Fruit fly (Drosophila melanogaster) whole organism, embryonic: ENCODE measurements around the gene CG13720.

Source experiments
- Antp ChIP-seq: fragments of 200-800 bp; sonication (Bioruptor generic); optimal IDR thresholded peaks from 3 replicates; lab custom pipeline; 2016; ENCODE audit warnings: missing biosample characterization, missing genetic modification characterization
- B-H2 ChIP-seq: fragments of 200-800 bp; sonication (Bioruptor generic); optimal IDR thresholded peaks from 2 replicates; lab custom pipeline; 2018; ENCODE audit warnings: missing biosample characterization, mild to moderate bottlenecking, missing genetic modification characterization
- CG10267 ChIP-seq: fragments of 200-800 bp; sonication (Bioruptor generic); optimal IDR thresholded peaks from 2 replicates; lab custom pipeline; 2018; ENCODE audit warnings: missing biosample characterization, mild to moderate bottlenecking, missing genetic modification characterization, moderate library complexity
- CG10274 ChIP-seq: fragments of 200-800 bp; sonication (Bioruptor generic); optimal IDR thresholded peaks from 3 replicates; lab custom pipeline; 2017; ENCODE audit warnings: missing biosample characterization, mild to moderate bottlenecking, missing genetic modification characterization
- CG11456 ChIP-seq: fragments of 200-800 bp; sonication (Bioruptor generic); IDR thresholded peaks from 3 replicates; pipeline ENCODE4 v1.3.6; 2022; ENCODE audit warnings: missing biosample characterization, missing genetic modification characterization
- CG1233 ChIP-seq: fragments of 200-800 bp; sonication (Bioruptor generic); optimal IDR thresholded peaks from 4 replicates; lab custom pipeline; 2018; ENCODE audit warnings: missing biosample characterization, mild to moderate bottlenecking, missing genetic modification characterization
- CG12659 ChIP-seq: fragments of 200-800 bp; sonication (Bioruptor generic); optimal IDR thresholded peaks from 3 replicates; lab custom pipeline; 2017; ENCODE audit warnings: mild to moderate bottlenecking, missing biosample characterization, missing genetic modification reagents, missing genetic modification characterization
- CG1602 ChIP-seq: fragments of 200-800 bp; sonication (Bioruptor generic); optimal IDR thresholded peaks from 3 replicates; lab custom pipeline; 2016; ENCODE audit warnings: missing biosample characterization, missing genetic modification characterization
- CG1647 ChIP-seq: fragments of 200-800 bp; sonication (Bioruptor generic); optimal IDR thresholded peaks from 3 replicates; lab custom pipeline; 2016; ENCODE audit warnings: missing biosample characterization, missing genetic modification characterization
- CG2678 ChIP-seq: fragments of 200-800 bp; sonication (Bioruptor generic); optimal IDR thresholded peaks from 3 replicates; lab custom pipeline; 2019; ENCODE audit warnings: missing biosample characterization, mild to moderate bottlenecking, missing genetic modification characterization, moderate library complexity
- CG32772 ChIP-seq: fragments of 200-800 bp; sonication (Bioruptor generic); IDR thresholded peaks from 2 replicates; pipeline ENCODE4 v1.3.6; 2022; ENCODE audit warnings: missing biosample characterization, missing genetic modification characterization
- CG3281 ChIP-seq: fragments of 200-800 bp; sonication (Bioruptor generic); optimal IDR thresholded peaks from 3 replicates; lab custom pipeline; 2017; ENCODE audit warnings: missing biosample characterization, mild to moderate bottlenecking, missing genetic modification characterization
- CG4282 ChIP-seq: fragments of 200-800 bp; sonication (Bioruptor generic); optimal IDR thresholded peaks from 2 replicates; lab custom pipeline; 2016; ENCODE audit warnings: missing biosample characterization, missing genetic modification characterization
- CG5953 ChIP-seq: fragments of 200-800 bp; sonication (Bioruptor generic); IDR thresholded peaks from 2 replicates; pipeline ENCODE4 v1.3.6; 2022; ENCODE audit warnings: missing biosample characterization, missing genetic modification characterization
- CG6272 ChIP-seq: fragments of 200-800 bp; sonication (Bioruptor generic); IDR thresholded peaks from 2 replicates; pipeline ENCODE4 v1.3.6; 2022; ENCODE audit warnings: missing biosample characterization, missing genetic modification characterization
- CG6689 ChIP-seq: fragments of 200-800 bp; sonication (Bioruptor generic); IDR thresholded peaks from 2 replicates; pipeline ENCODE4 v1.3.6; 2022; ENCODE audit warnings: missing biosample characterization, missing genetic modification characterization
- CG6791 ChIP-seq: fragments of 200-800 bp; sonication (Bioruptor generic); IDR thresholded peaks from 3 replicates; pipeline ENCODE4 v1.3.6; 2022; ENCODE audit warnings: missing biosample characterization, missing genetic modification characterization; ENCODE audit not compliant: partially characterized antibody
- CG7556 ChIP-seq: fragments of 200-800 bp; sonication (Bioruptor generic); optimal IDR thresholded peaks from 2 replicates; lab custom pipeline; 2017; ENCODE audit warnings: missing biosample characterization, mild to moderate bottlenecking, missing genetic modification characterization
- CG7928 ChIP-seq: fragments of 200-800 bp; sonication (Bioruptor generic); optimal IDR thresholded peaks from 2 replicates; lab custom pipeline; 2017; ENCODE audit warnings: missing biosample characterization, mild to moderate bottlenecking, missing genetic modification characterization
- CG8765 ChIP-seq: fragments of 200-800 bp; sonication (Bioruptor generic); IDR thresholded peaks from 2 replicates; pipeline ENCODE4 v1.3.6; 2022; ENCODE audit warnings: missing biosample characterization, missing genetic modification characterization
- CG8924 ChIP-seq: fragments of 200-800 bp; optimal IDR thresholded peaks from 3 replicates; lab custom pipeline; 2019; ENCODE audit warnings: missing biosample characterization, mild to moderate bottlenecking, missing genetic modification characterization, moderate library complexity
- Camta ChIP-seq: fragments of 200-800 bp; sonication (Bioruptor generic); optimal IDR thresholded peaks from 2 replicates; lab custom pipeline; 2016; ENCODE audit warnings: missing biosample characterization, missing genetic modification characterization
- CkIIα-i1 ChIP-seq: fragments of 200-800 bp; sonication (Bioruptor generic); IDR thresholded peaks from 2 replicates; pipeline ENCODE4 v1.3.6; 2022; ENCODE audit warnings: missing biosample characterization, missing genetic modification characterization
- Dad ChIP-seq: fragments of 200-800 bp; sonication (Bioruptor generic); optimal IDR thresholded peaks from 3 replicates; lab custom pipeline; 2016; ENCODE audit warnings: missing biosample characterization, missing genetic modification characterization
- Dbx ChIP-seq: fragments of 200-800 bp; sonication (Bioruptor generic); IDR thresholded peaks from 3 replicates; pipeline ENCODE4 v1.3.6; 2022; ENCODE audit warnings: missing biosample characterization, missing genetic modification characterization
- Dip3 ChIP-seq: fragments of 200-800 bp; sonication (Bioruptor generic); optimal IDR thresholded peaks from 3 replicates; lab custom pipeline; 2016; ENCODE audit warnings: missing biosample characterization, missing genetic modification characterization
- Dref ChIP-seq: fragments of 200-800 bp; sonication (Bioruptor generic); IDR thresholded peaks from 2 replicates; pipeline ENCODE4 v1.3.6; 2022; ENCODE audit warnings: missing biosample characterization, missing genetic modification characterization
- Fer1 ChIP-seq: fragments of 200-800 bp; sonication (Bioruptor generic); optimal IDR thresholded peaks from 2 replicates; lab custom pipeline; 2017; ENCODE audit warnings: missing biosample characterization, mild to moderate bottlenecking, missing genetic modification characterization
- H2.0 ChIP-seq: fragments of 200-800 bp; sonication (Bioruptor generic); IDR thresholded peaks from 2 replicates; pipeline ENCODE4 v1.3.6; 2022; ENCODE audit warnings: missing biosample characterization, missing genetic modification characterization
- HmgD ChIP-seq: fragments of 200-800 bp; sonication (Bioruptor generic); optimal IDR thresholded peaks from 3 replicates; lab custom pipeline; 2016; ENCODE audit warnings: missing biosample characterization, missing genetic modification characterization
- NC2β ChIP-seq: fragments of 200-800 bp; sonication (Bioruptor generic); optimal IDR thresholded peaks from 2 replicates; lab custom pipeline; 2016; ENCODE audit warnings: missing biosample characterization, missing genetic modification characterization
- Rfx ChIP-seq: fragments of 200-800 bp; sonication (Bioruptor generic); IDR thresholded peaks from 2 replicates; pipeline ENCODE4 v1.3.6; 2022; ENCODE audit warnings: missing biosample characterization, missing genetic modification characterization
- Xrp1 ChIP-seq: fragments of 200-800 bp; sonication (Bioruptor generic); IDR thresholded peaks from 2 replicates; pipeline ENCODE4 v1.3.6; 2022; ENCODE audit warnings: missing biosample characterization, missing genetic modification characterization
- ara ChIP-seq: fragments of 200-800 bp; sonication (Bioruptor generic); IDR thresholded peaks from 2 replicates; pipeline ENCODE4 v1.3.6; 2022; ENCODE audit warnings: missing biosample characterization, missing genetic modification characterization
- bbx ChIP-seq: fragments of 200-800 bp; sonication (Bioruptor generic); IDR thresholded peaks from 2 replicates; pipeline ENCODE4 v1.3.6; 2022; ENCODE audit warnings: missing biosample characterization, missing genetic modification characterization; ENCODE audit not compliant: partially characterized antibody
- corto ChIP-seq: fragments of 200-800 bp; sonication (Bioruptor generic); optimal IDR thresholded peaks from 2 replicates; lab custom pipeline; 2016; ENCODE audit warnings: missing biosample characterization, mild to moderate bottlenecking, missing genetic modification characterization, moderate library complexity
- dm ChIP-seq: fragments of 200-800 bp; sonication (Bioruptor generic); optimal IDR thresholded peaks from 3 replicates; lab custom pipeline; 2016; ENCODE audit warnings: missing biosample characterization, missing genetic modification characterization
- ftz-f1 ChIP-seq: fragments of 200-800 bp; sonication (Bioruptor generic); optimal IDR thresholded peaks from 2 replicates; lab custom pipeline; 2016; ENCODE audit warnings: missing biosample characterization, missing genetic modification characterization
- grau ChIP-seq: fragments of 200-800 bp; optimal IDR thresholded peaks from 3 replicates; lab custom pipeline; 2019; ENCODE audit warnings: missing biosample characterization, mild to moderate bottlenecking, missing genetic modification characterization, moderate library complexity
- gro ChIP-seq: fragments of 200-800 bp; sonication (Bioruptor generic); optimal IDR thresholded peaks from 2 replicates; lab custom pipeline; 2016; ENCODE audit warnings: missing biosample characterization, missing genetic modification characterization
- lmd ChIP-seq: fragments of 200-800 bp; sonication (Bioruptor generic); IDR thresholded peaks from 2 replicates; pipeline ENCODE4 v1.3.6; 2022; ENCODE audit warnings: missing biosample characterization, missing genetic modification characterization
- org-1 ChIP-seq: fragments of 200-800 bp; sonication (Bioruptor generic); optimal IDR thresholded peaks from 2 replicates; lab custom pipeline; 2017; ENCODE audit warnings: missing biosample characterization, missing genetic modification characterization
- seq ChIP-seq: fragments of 200-800 bp; sonication (Bioruptor generic); IDR thresholded peaks from 2 replicates; pipeline ENCODE4 v1.3.6; 2022; ENCODE audit warnings: missing biosample characterization, missing genetic modification characterization
- sima ChIP-seq: fragments of 200-800 bp; sonication (Bioruptor generic); optimal IDR thresholded peaks from 2 replicates; lab custom pipeline; 2016; ENCODE audit warnings: missing biosample characterization, missing genetic modification characterization
- slbo ChIP-seq: fragments of 200-800 bp; sonication (Bioruptor generic); IDR thresholded peaks from 2 replicates; pipeline ENCODE4 v1.3.6; 2022; ENCODE audit warnings: missing biosample characterization, missing genetic modification characterization
- sob ChIP-seq: fragments of 200-800 bp; sonication (Bioruptor generic); IDR thresholded peaks from 2 replicates; pipeline ENCODE4 v1.3.6; 2022; ENCODE audit warnings: missing biosample characterization, missing genetic modification characterization
- tin ChIP-seq: fragments of 200-800 bp; sonication (Bioruptor generic); optimal IDR thresholded peaks from 3 replicates; lab custom pipeline; 2016; ENCODE audit warnings: missing biosample characterization, missing genetic modification characterization
- unpg ChIP-seq: fragments of 200-800 bp; sonication (Bioruptor generic); optimal IDR thresholded peaks from 3 replicates; lab custom pipeline; 2018; ENCODE audit warnings: missing biosample characterization, mild to moderate bottlenecking, missing genetic modification characterization, moderate library complexity
- vfl ChIP-seq: fragments of 200-800 bp; sonication (Bioruptor generic); optimal IDR thresholded peaks from 2 replicates; lab custom pipeline; 2016; ENCODE audit warnings: missing biosample characterization, missing genetic modification characterization
- vvl ChIP-seq: fragments of 200-800 bp; sonication (Bioruptor generic); IDR thresholded peaks from 2 replicates; pipeline ENCODE4 v1.3.6; 2022; ENCODE audit warnings: missing biosample characterization, missing genetic modification characterization

The CG13720 gene

dm6 chr3L:4543034-4543806 is 42.9 kb upstream of the CG13720 start (continued):
- peak; percentile 40 for TF ChIP-seq CG8924 (tag; lab: Kevin White, UChicago)
- TF ChIP-seq ara = peak; percentile 48; the same call in 1 of the 2 replicates
- peak; percentile 0 for TF ChIP-seq dm
- TF ChIP-seq CG1233 (GFP tag; lab: Kevin White, UChicago) = peak; percentile 28
- 0 out of 2 replicates have a peak, but pooled peaks have one; percentile 14 for TF ChIP-seq CG6689 (GFP tag; lab: Robert Waterston, UW)
- peak; percentile 97 for TF ChIP-seq ftz-f1 (GFP tag; lab: Kevin White, UChicago)
- TF ChIP-seq CG7556 (GFP tag; lab: Kevin White, UChicago) = no peak
- TF ChIP-seq unpg (GFP tag; lab: Kevin White, UChicago) = no peak
- TF ChIP-seq CG11456 (GFP tag; lab: Robert Waterston, UW) = peak; percentile 64; the same call in 2 of the 3 replicates
- peak; percentile 35 for TF ChIP-seq grau (tag; lab: Kevin White, UChicago)
- TF ChIP-seq NC2β (GFP tag; lab: Kevin White, UChicago) = peak; percentile 27
- peak; percentile 26 for TF ChIP-seq corto (GFP tag; lab: Kevin White, UChicago)
- no peak for TF ChIP-seq CG2678 (tag; lab: Kevin White, UChicago)
- no peak for TF ChIP-seq sima (GFP tag; lab: Kevin White, UChicago)
- TF ChIP-seq CG4282 (GFP tag; lab: Kevin White, UChicago) = peak; percentile 80
- TF ChIP-seq CG32772 (GFP tag; lab: Robert Waterston, UW) = peak; percentile 70
- peak; percentile 71 for TF ChIP-seq Rfx (GFP tag; lab: Robert Waterston, UW)
- TF ChIP-seq CG8765 = peak; percentile 37; the same call in 1 of the 2 replicates
- peak; percentile 13 for TF ChIP-seq CG10267
- 0 out of 2 replicates have a peak, but pooled peaks have one; percentile 37 for TF ChIP-seq seq
- peak; percentile 54; the same call in 1 of the 2 replicates for TF ChIP-seq vvl
- TF ChIP-seq HmgD (GFP tag; lab: Kevin White, UChicago) = peak; percentile 25
- 0 out of 3 replicates have a peak, but pooled peaks have one; percentile 11 for TF ChIP-seq CG6791 (GFP tag; lab: Robert Waterston, UW)
- TF ChIP-seq CG1602 (GFP tag; lab: Kevin White, UChicago) = peak; percentile 7
- peak; percentile 63 for TF ChIP-seq Antp (GFP tag; lab: Kevin White, UChicago)
- 0 out of 2 replicates have a peak, but pooled peaks have one; percentile 11 for TF ChIP-seq bbx
- peak; percentile 22 for TF ChIP-seq Dad
- TF ChIP-seq Dref (GFP tag; lab: Robert Waterston, UW) = 0 out of 2 replicates have a peak, but pooled peaks have one; percentile 4
- peak; percentile 34 for TF ChIP-seq Dip3
- TF ChIP-seq Xrp1 = peak; percentile 64; the same call in 1 of the 2 replicates
- peak; percentile 79 for TF ChIP-seq slbo (GFP tag; lab: Robert Waterston, UW)
- 0 out of 2 replicates have a peak, but pooled peaks have one; percentile 11 for TF ChIP-seq sob
- TF ChIP-seq CG5953 (GFP tag; lab: Robert Waterston, UW) = no peak
- TF ChIP-seq Fer1 (GFP tag; lab: Kevin White, UChicago) = peak; percentile 41
- TF ChIP-seq gro (GFP tag; lab: Kevin White, UChicago) = peak; percentile 13
- peak; percentile 9 for TF ChIP-seq org-1
- TF ChIP-seq CkIIα-i1 = no peak
- TF ChIP-seq CG10274 = peak; percentile 6
- TF ChIP-seq CG12659 (GFP tag; lab: Kevin White, UChicago) = peak; percentile 14
- TF ChIP-seq H2.0 (GFP tag; lab: Robert Waterston, UW) = peak; percentile 47
- TF ChIP-seq tin = peak; percentile 48
- peak; percentile 35 for TF ChIP-seq CG3281 (GFP tag; lab: Kevin White, UChicago)
- peak; percentile 1 for TF ChIP-seq Camta
- TF ChIP-seq CG7928 (GFP tag; lab: Kevin White, UChicago) = no peak
- TF ChIP-seq B-H2 (GFP tag; lab: Kevin White, UChicago) = peak; percentile 25
- TF ChIP-seq Dbx (GFP tag; lab: Robert Waterston, UW) = peak; percentile 71; the same call in 1 of the 3 replicates
- TF ChIP-seq CG1647 (GFP tag; lab: Kevin White, UChicago) = no peak
- no peak for TF ChIP-seq CG6272 (GFP tag; lab: Robert Waterston, UW)
- TF ChIP-seq vfl (GFP tag; lab: Kevin White, UChicago) = peak; percentile 51
- TF ChIP-seq lmd = peak; percentile 40; the same call in 1 of the 2 replicates
